Fruit fly (Drosophila melanogaster) whole organism, embryonic: ENCODE measurements around the gene CG12519.

Experiments
- ATbp ChIP-seq: fragments of 200-800 bp; sonication (Bioruptor generic); optimal IDR thresholded peaks from 2 replicates; lab custom pipeline; 2017; ENCODE audit warnings: missing biosample characterization, mild to moderate bottlenecking, missing genetic modification characterization, missing genetic modification reagents
- Asciz ChIP-seq: fragments of 200-800 bp; sonication (Bioruptor generic); optimal IDR thresholded peaks from 2 replicates; lab custom pipeline; 2017; ENCODE audit warnings: missing biosample characterization, mild to moderate bottlenecking, missing genetic modification characterization, missing genetic modification reagents
- CG10209 ChIP-seq: fragments of 200-800 bp; sonication (Bioruptor generic); optimal IDR thresholded peaks from 3 replicates; lab custom pipeline; 2017; ENCODE audit warnings: missing biosample characterization, mild to moderate bottlenecking, missing genetic modification characterization, missing genetic modification reagents
- CG10543 ChIP-seq: fragments of 200-800 bp; sonication (Bioruptor generic); optimal IDR thresholded peaks from 3 replicates; lab custom pipeline; 2017; ENCODE audit warnings: missing biosample characterization, mild to moderate bottlenecking, missing genetic modification characterization, moderate library complexity
- CG12071 ChIP-seq: fragments of 200-800 bp; sonication (Bioruptor generic); optimal IDR thresholded peaks from 3 replicates; lab custom pipeline; 2018; ENCODE audit warnings: missing biosample characterization, mild to moderate bottlenecking, missing genetic modification characterization
- CG12769 ChIP-seq: fragments of 200-800 bp; sonication (Bioruptor generic); optimal IDR thresholded peaks from 2 replicates; lab custom pipeline; 2019; ENCODE audit warnings: missing biosample characterization, mild to moderate bottlenecking, missing genetic modification characterization, moderate library complexity
- CG15514 ChIP-seq: fragments of 200-800 bp; sonication (Bioruptor generic); optimal IDR thresholded peaks from 3 replicates; lab custom pipeline; 2017; ENCODE audit warnings: missing biosample characterization, missing genetic modification characterization, mild to moderate bottlenecking, moderate library complexity, missing genetic modification reagents
- CG1792 ChIP-seq: fragments of 200-800 bp; sonication (Bioruptor generic); optimal IDR thresholded peaks from 2 replicates; lab custom pipeline; 2016; ENCODE audit warnings: missing biosample characterization, missing genetic modification characterization
- CG18599 ChIP-seq: fragments of 200-800 bp; sonication (Bioruptor generic); optimal IDR thresholded peaks from 3 replicates; lab custom pipeline; 2017; ENCODE audit warnings: missing biosample characterization, missing genetic modification characterization, mild to moderate bottlenecking, moderate library complexity, missing genetic modification reagents
- CG2120 ChIP-seq: fragments of 200-800 bp; sonication (Bioruptor generic); optimal IDR thresholded peaks from 3 replicates; lab custom pipeline; 2016; ENCODE audit warnings: missing biosample characterization, missing genetic modification characterization
- CG2678 ChIP-seq: fragments of 200-800 bp; sonication (Bioruptor generic); optimal IDR thresholded peaks from 3 replicates; lab custom pipeline; 2019; ENCODE audit warnings: missing biosample characterization, mild to moderate bottlenecking, missing genetic modification characterization, moderate library complexity
- CG31388 ChIP-seq: fragments of 200-800 bp; sonication (Bioruptor generic); optimal IDR thresholded peaks from 2 replicates; lab custom pipeline; 2016; ENCODE audit warnings: missing biosample characterization, missing genetic modification characterization
- CG3281 ChIP-seq: fragments of 200-800 bp; sonication (Bioruptor generic); optimal IDR thresholded peaks from 3 replicates; lab custom pipeline; 2017; ENCODE audit warnings: missing biosample characterization, mild to moderate bottlenecking, missing genetic modification characterization
- CG4328 ChIP-seq: fragments of 200-800 bp; sonication (Bioruptor generic); optimal IDR thresholded peaks from 3 replicates; lab custom pipeline; 2017; ENCODE audit warnings: missing biosample characterization, missing genetic modification reagents, missing genetic modification characterization
- CG4424 ChIP-seq: fragments of 200-800 bp; sonication (Bioruptor generic); optimal IDR thresholded peaks from 3 replicates; lab custom pipeline; 2016; ENCODE audit warnings: missing biosample characterization, missing genetic modification characterization
- CG8290 ChIP-seq, 3 experiments: fragments of 200-800 bp; sonication (Bioruptor generic); optimal IDR thresholded peaks; 2 replicates each; lab custom pipeline; 2016 to 2019; ENCODE audit warnings: missing biosample characterization in 3 of 3, missing genetic modification characterization in 3 of 3, mild to moderate bottlenecking in 2 of 3, moderate library complexity in 1 of 3
- CG9797 ChIP-seq: fragments of 200-800 bp; sonication (Bioruptor generic); optimal IDR thresholded peaks from 3 replicates; lab custom pipeline; 2018; ENCODE audit warnings: missing biosample characterization, mild to moderate bottlenecking, missing genetic modification characterization
- Dp ChIP-seq: fragments of 200-800 bp; sonication (Bioruptor generic); optimal IDR thresholded peaks from 2 replicates; lab custom pipeline; 2018; ENCODE audit warnings: missing biosample characterization, mild to moderate bottlenecking, missing genetic modification characterization, moderate library complexity
- E2f2 ChIP-seq: fragments of 200-800 bp; sonication (Bioruptor generic); IDR thresholded peaks from 2 replicates; pipeline ENCODE4 v1.3.6; 2022; ENCODE audit warnings: missing biosample characterization, missing genetic modification characterization
- Ets65A ChIP-seq: fragments of 200-800 bp; sonication (Bioruptor generic); peaks from one replicate; lab custom pipeline; 2016; ENCODE audit warnings: missing biosample characterization, missing genetic modification characterization
- Fer1 ChIP-seq: fragments of 200-800 bp; sonication (Bioruptor generic); optimal IDR thresholded peaks from 2 replicates; lab custom pipeline; 2017; ENCODE audit warnings: missing biosample characterization, mild to moderate bottlenecking, missing genetic modification characterization
- Hmr ChIP-seq: fragments of 200-800 bp; sonication (Bioruptor generic); optimal IDR thresholded peaks from 3 replicates; lab custom pipeline; 2017; ENCODE audit warnings: mild to moderate bottlenecking, missing biosample characterization, missing genetic modification reagents, missing genetic modification characterization
- Max ChIP-seq: fragments of 200-800 bp; sonication (Bioruptor generic); optimal IDR thresholded peaks from 2 replicates; lab custom pipeline; 2016; ENCODE audit warnings: missing biosample characterization, mild to moderate bottlenecking, missing genetic modification characterization
- Med ChIP-seq: fragments of 200-800 bp; sonication (Bioruptor generic); peaks from one replicate; lab custom pipeline; 2016; ENCODE audit warnings: missing biosample characterization, missing genetic modification characterization, mild to moderate bottlenecking, inconsistent platforms, moderate library complexity
- Meics ChIP-seq: fragments of 200-800 bp; sonication (Bioruptor generic); optimal IDR thresholded peaks from 2 replicates; lab custom pipeline; 2017; ENCODE audit warnings: missing biosample characterization, mild to moderate bottlenecking, missing genetic modification characterization
- NC2α ChIP-seq: fragments of 200-800 bp; sonication (Bioruptor generic); optimal IDR thresholded peaks from 2 replicates; lab custom pipeline; 2016; ENCODE audit warnings: missing biosample characterization, missing genetic modification characterization
- Rfx ChIP-seq: fragments of 200-800 bp; sonication (Bioruptor generic); IDR thresholded peaks from 2 replicates; pipeline ENCODE4 v1.3.6; 2022; ENCODE audit warnings: missing biosample characterization, missing genetic modification characterization
- Rx ChIP-seq: fragments of 200-800 bp; sonication (Bioruptor generic); IDR thresholded peaks from 2 replicates; pipeline ENCODE4 v1.3.6; 2022; ENCODE audit warnings: missing biosample characterization, missing genetic modification characterization
- Tbp ChIP-seq: fragments of >200 bp; optimal IDR thresholded peaks from 2 replicates; lab custom pipeline; 2018; ENCODE audit warnings: missing biosample characterization, missing genetic modification characterization
- ase ChIP-seq: fragments of 200-800 bp; sonication (Bioruptor generic); IDR thresholded peaks from 3 replicates; pipeline ENCODE4 v1.3.6; 2022; ENCODE audit warnings: missing biosample characterization, missing genetic modification characterization
- bbx ChIP-seq: fragments of 200-800 bp; sonication (Bioruptor generic); IDR thresholded peaks from 2 replicates; pipeline ENCODE4 v1.3.6; 2022; ENCODE audit warnings: missing biosample characterization, missing genetic modification characterization; ENCODE audit not compliant: partially characterized antibody
- caup ChIP-seq: fragments of 200-800 bp; sonication (Bioruptor generic); optimal IDR thresholded peaks from 3 replicates; lab custom pipeline; 2017; ENCODE audit warnings: missing biosample characterization, mild to moderate bottlenecking, missing genetic modification characterization, moderate library complexity; ENCODE audit not compliant: severe bottlenecking
- dysf ChIP-seq: fragments of 200-800 bp; sonication (Bioruptor generic); IDR thresholded peaks from 3 replicates; pipeline ENCODE4 v1.3.6; 2022; ENCODE audit warnings: missing biosample characterization, missing genetic modification characterization
- eyg ChIP-seq: fragments of 200-800 bp; sonication (Bioruptor generic); optimal IDR thresholded peaks from 3 replicates; lab custom pipeline; 2016; ENCODE audit warnings: missing biosample characterization, missing genetic modification characterization
- fd96Cb ChIP-seq: fragments of 200-800 bp; sonication (Bioruptor generic); optimal IDR thresholded peaks from 2 replicates; lab custom pipeline; 2018; ENCODE audit warnings: missing biosample characterization, mild to moderate bottlenecking, missing genetic modification characterization, moderate library complexity
- gcm2 ChIP-seq: fragments of 200-800 bp; sonication (Bioruptor generic); optimal IDR thresholded peaks from 2 replicates; lab custom pipeline; 2016; ENCODE audit warnings: missing biosample characterization, missing genetic modification characterization
- gsb ChIP-seq: fragments of 200-800 bp; sonication (Bioruptor generic); IDR thresholded peaks from 2 replicates; pipeline ENCODE4 v1.3.6; 2022; ENCODE audit warnings: missing biosample characterization, missing genetic modification characterization
- lab ChIP-seq: fragments of 200-800 bp; sonication (Bioruptor generic); optimal IDR thresholded peaks from 3 replicates; lab custom pipeline; 2017; ENCODE audit warnings: missing biosample characterization, missing genetic modification characterization, mild to moderate bottlenecking, moderate library complexity, missing genetic modification reagents
- repo ChIP-seq: fragments of 200-800 bp; sonication (Bioruptor generic); optimal IDR thresholded peaks from 2 replicates; lab custom pipeline; 2016; ENCODE audit warnings: missing biosample characterization, missing genetic modification characterization
- sisA ChIP-seq: fragments of 200-800 bp; sonication (Bioruptor generic); IDR thresholded peaks from 2 replicates; pipeline ENCODE4 v1.3.6; 2022; ENCODE audit warnings: missing biosample characterization, missing genetic modification characterization
- slbo ChIP-seq: fragments of 200-800 bp; sonication (Bioruptor generic); IDR thresholded peaks from 2 replicates; pipeline ENCODE4 v1.3.6; 2022; ENCODE audit warnings: missing biosample characterization, missing genetic modification characterization
- sob ChIP-seq: fragments of 200-800 bp; sonication (Bioruptor generic); IDR thresholded peaks from 2 replicates; pipeline ENCODE4 v1.3.6; 2022; ENCODE audit warnings: missing biosample characterization, missing genetic modification characterization

Gene CG12519

DNA sequence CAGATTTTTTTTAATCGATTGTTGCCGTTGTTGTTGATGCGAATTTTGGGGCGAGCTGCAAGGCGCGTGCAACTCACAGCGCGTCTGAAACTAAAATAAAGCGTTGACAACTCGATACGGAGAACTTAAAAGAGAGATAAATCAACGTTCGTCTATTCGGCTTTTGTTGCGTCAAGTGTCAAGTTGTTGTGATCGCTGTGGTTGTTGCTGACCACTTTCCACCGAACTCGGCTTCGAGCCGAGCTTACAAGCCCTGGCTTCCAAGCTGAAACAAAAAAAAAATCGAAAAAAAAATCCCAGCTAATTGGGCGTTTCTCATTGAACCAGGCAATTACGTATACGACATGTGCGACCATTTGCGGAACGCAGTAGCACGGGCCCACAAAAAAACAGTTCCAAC is 31.5 kb downstream of the CG12519 start, which contains the start of gene CG9452:
CG9452 (minus strand) TSS at position 101 of the 400 bp plus-strand sequence.
- no peak for TF ChIP-seq sisA (GFP tag; lab: Robert Waterston, UW)
- no peak for TF ChIP-seq Dp (GFP tag; lab: Kevin White, UChicago)
- TF ChIP-seq Tbp (GFP tag; lab: Kevin White, UChicago): no peak

DNA sequence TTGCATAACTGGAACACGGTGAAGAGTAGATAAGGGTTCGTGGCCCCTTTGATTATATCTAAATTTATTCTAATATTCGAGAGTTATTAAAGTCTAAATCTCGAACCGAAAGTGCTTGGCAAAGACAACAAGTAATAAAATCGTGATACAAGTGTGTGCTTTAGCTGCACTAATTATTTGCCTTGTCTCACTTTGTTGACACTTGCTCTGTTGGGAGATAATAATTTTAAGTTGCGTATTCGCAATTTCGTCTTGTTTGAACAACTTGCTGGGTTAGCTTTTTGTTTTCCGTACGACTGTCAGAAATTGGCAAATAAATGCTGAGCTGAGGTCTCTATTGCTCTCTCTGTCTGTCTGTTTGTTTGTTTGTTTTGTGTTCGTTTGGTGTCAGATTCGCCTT is 32.4 kb downstream of the CG12519 start:
- TF ChIP-seq sob (GFP tag; lab: Robert Waterston, UW) (0 out of 2 replicates have a peak, but pooled peaks have one; percentile 33), CG10543 (GFP tag; lab: Kevin White, UChicago) (no peak), Asciz (GFP tag; lab: Kevin White, UChicago) (peak; percentile 14), CG4328 (no peak), CG18599 (GFP tag; lab: Kevin White, UChicago) (peak; percentile 64), CG31388 (GFP tag; lab: Kevin White, UChicago) (no peak), Rx (GFP tag; lab: Robert Waterston, UW) (no peak), CG12769 (tag; lab: Kevin White, UChicago) (peak; percentile 0), lab (GFP tag; lab: Kevin White, UChicago) (peak; percentile 70), NC2α (GFP tag; lab: Kevin White, UChicago) (no peak), CG15514 (peak; percentile 22), Meics (GFP tag; lab: Kevin White, UChicago) (peak; percentile 2), CG2120 (peak; percentile 6), caup (GFP tag; lab: Kevin White, UChicago) (peak; percentile 12), CG10209 (GFP tag; lab: Kevin White, UChicago) (peak; percentile 23), CG2678 (tag; lab: Kevin White, UChicago) (peak; percentile 38), eyg (GFP tag; lab: Kevin White, UChicago) (no peak), gcm2 (GFP tag; lab: Kevin White, UChicago) (no peak), CG4424 (GFP tag; lab: Kevin White, UChicago) (no peak), CG8290 (GFP tag; optimal IDR thresholded peaks at IDR 0.05; lab: Kevin White, UChicago) (no peak), CG8290 (tag; optimal IDR thresholded peaks at IDR 0.05; lab: Kevin White, UChicago) (peak in 1 of 2 experiments; percentile 29), CG12071 (peak; percentile 45), Max (no peak), Hmr (GFP tag; lab: Kevin White, UChicago) (peak; percentile 38), bbx (GFP tag; lab: Robert Waterston, UW) (no peak), CG3281 (GFP tag; lab: Kevin White, UChicago) (peak; percentile 42), CG1792 (GFP tag; lab: Kevin White, UChicago) (no peak), fd96Cb (tag; lab: Kevin White, UChicago) (no peak), Med (GFP tag; lab: Kevin White, UChicago) (peak; percentile 81), ATbp (peak; percentile 3), Fer1 (GFP tag; lab: Kevin White, UChicago) (peak; percentile 29)

dm6 chr3L:19512672-19513071 is 40.4 kb downstream of the CG12519 start:
- TF ChIP-seq E2f2 (no peak), CG18599 (GFP tag; lab: Kevin White, UChicago) (peak; percentile 16), dysf (GFP tag; lab: Robert Waterston, UW) (0 out of 3 replicates have a peak, but pooled peaks have one; percentile 19), gsb (0 out of 2 replicates have a peak, but pooled peaks have one; percentile 11), CG9797 (GFP tag; lab: Kevin White, UChicago) (no peak), Ets65A (GFP tag; lab: Kevin White, UChicago) (peak; percentile 64), Rfx (GFP tag; lab: Robert Waterston, UW) (0 out of 2 replicates have a peak, but pooled peaks have one; percentile 32), repo (GFP tag; lab: Kevin White, UChicago) (no peak), ase (GFP tag; lab: Robert Waterston, UW) (0 out of 3 replicates have a peak, but pooled peaks have one; percentile 10), Med (GFP tag; lab: Kevin White, UChicago) (peak; percentile 65), slbo (GFP tag; lab: Robert Waterston, UW) (peak; percentile 26; the same call in 1 of the 2 replicates), Rx (GFP tag; lab: Robert Waterston, UW) (no peak), CG8290 (GFP tag; optimal IDR thresholded peaks at IDR 0.05; lab: Kevin White, UChicago) (no peak), CG8290 (tag; optimal IDR thresholded peaks at IDR 0.05; lab: Kevin White, UChicago) (peak in 1 of 2 experiments; percentile 37)
- TF ChIP-seq, all 482 proteins: peak for 9
